Fruit fly (Drosophila melanogaster) whole organism, wandering third instar larva: Measurements from ENCODE around the gene EloA.

Experiments used
- Abd-B ChIP-seq: fragments of >200 bp; optimal IDR thresholded peaks from 2 replicates; lab custom pipeline; 2017; ENCODE audit warnings: missing biosample characterization, missing genetic modification characterization
- CG32264 ChIP-seq: fragments of 200-800 bp; sonication (Bioruptor generic); optimal IDR thresholded peaks from 2 replicates; lab custom pipeline; 2016; ENCODE audit warnings: missing biosample characterization, missing genetic modification characterization
- CG9705 ChIP-seq: fragments of 200-800 bp; sonication (Bioruptor generic); optimal IDR thresholded peaks from 2 replicates; lab custom pipeline; 2018; ENCODE audit warnings: missing biosample characterization, mild to moderate bottlenecking, missing genetic modification characterization
- CrebA ChIP-seq: fragments of 200-800 bp; sonication (Bioruptor generic); optimal IDR thresholded peaks from 2 replicates; lab custom pipeline; 2016; ENCODE audit warnings: missing biosample characterization, mild to moderate bottlenecking, missing genetic modification characterization, borderline replicate concordance
- Dfd ChIP-seq: fragments of >200 bp; optimal IDR thresholded peaks from 2 replicates; lab custom pipeline; 2017; ENCODE audit warnings: missing biosample characterization, missing genetic modification characterization
- Dif ChIP-seq: fragments of 200-275, 200-300 bp; sonication (Bioruptor generic); optimal IDR thresholded peaks from 2 replicates; lab custom pipeline; 2018; ENCODE audit warnings: missing biosample characterization, missing genetic modification characterization; ENCODE audit not compliant: partially characterized antibody
- GATAd ChIP-seq: sonication (Bioruptor generic); optimal IDR thresholded peaks from 2 replicates; lab custom pipeline; 2016; ENCODE audit warnings: missing biosample characterization, missing genetic modification characterization
- HLH106 ChIP-seq: fragments of 200-800 bp; optimal IDR thresholded peaks from 3 replicates; lab custom pipeline; 2019; ENCODE audit warnings: missing biosample characterization, mild to moderate bottlenecking, missing genetic modification characterization, moderate library complexity
- Hnf4 ChIP-seq: fragments of 200-800 bp; sonication (Bioruptor generic); optimal IDR thresholded peaks from 2 replicates; lab custom pipeline; 2016; ENCODE audit warnings: missing biosample characterization, mild to moderate bottlenecking, missing genetic modification characterization
- Hr78 ChIP-seq: fragments of >200 bp; optimal IDR thresholded peaks from 2 replicates; lab custom pipeline; 2017; ENCODE audit warnings: missing biosample characterization, missing genetic modification characterization
- Hr83 ChIP-seq: fragments of 200-300 bp; sonication (Bioruptor generic); optimal IDR thresholded peaks from 2 replicates; lab custom pipeline; 2016; ENCODE audit warnings: missing biosample characterization, mild to moderate bottlenecking, missing genetic modification characterization, moderate library complexity; ENCODE audit not compliant: poor library complexity, severe bottlenecking
- Jra ChIP-seq: sonication (Bioruptor generic); optimal IDR thresholded peaks from 2 replicates; lab custom pipeline; 2016; ENCODE audit warnings: missing biosample characterization, missing genetic modification characterization
- Mio ChIP-seq: sonication (Bioruptor generic); optimal IDR thresholded peaks from 2 replicates; lab custom pipeline; 2016; ENCODE audit warnings: missing biosample characterization, missing genetic modification characterization
- Myc ChIP-seq: fragments of >200 bp; optimal IDR thresholded peaks from 2 replicates; lab custom pipeline; 2017
- N ChIP-seq: fragments of >200 bp; optimal IDR thresholded peaks from 2 replicates; lab custom pipeline; 2018; ENCODE audit warnings: missing biosample characterization, missing external identifiers, missing genetic modification characterization
- OdsH ChIP-seq: fragments of 200-800 bp; sonication (Bioruptor generic); optimal IDR thresholded peaks from 2 replicates; lab custom pipeline; 2016; ENCODE audit warnings: missing biosample characterization, mild to moderate bottlenecking, missing genetic modification characterization
- Rel ChIP-seq, 2 experiments: fragments of 200-800 bp; sonication (Bioruptor generic) in 1 of 2; optimal IDR thresholded peaks; 2 replicates in 1 of 2; 3 replicates in 1 of 2; lab custom pipeline; 2016 to 2019; ENCODE audit warnings: mild to moderate bottlenecking in 2 of 2, missing biosample characterization in 2 of 2, missing genetic modification characterization in 2 of 2, moderate library complexity in 1 of 2
- Sp1 ChIP-seq: fragments of 200-800 bp; sonication (Bioruptor generic); optimal IDR thresholded peaks from 3 replicates; lab custom pipeline; 2019; ENCODE audit warnings: missing biosample characterization, mild to moderate bottlenecking, missing genetic modification characterization, moderate library complexity
- Vsx2 ChIP-seq: fragments of 200-300, 225-300 bp; sonication (Bioruptor generic); optimal IDR thresholded peaks from 2 replicates; lab custom pipeline; 2018; ENCODE audit warnings: missing biosample characterization, missing genetic modification characterization; ENCODE audit not compliant: partially characterized antibody
- br ChIP-seq: fragments of 200-800 bp; sonication (Bioruptor generic); optimal IDR thresholded peaks from 2 replicates; lab custom pipeline; 2016; ENCODE audit warnings: missing biosample characterization, missing genetic modification characterization
- brk ChIP-seq: fragments of 200-800 bp; sonication (Bioruptor generic); optimal IDR thresholded peaks from 2 replicates; lab custom pipeline; 2016; ENCODE audit warnings: missing biosample characterization, mild to moderate bottlenecking, missing genetic modification characterization
- dl ChIP-seq, 2 experiments: fragments of 175-275, 200-275 bp in 1 of 2; fragments of 200-275 bp in 1 of 2; sonication (Bioruptor generic); optimal IDR thresholded peaks; lab custom pipeline; 2018; ENCODE audit warnings: mild to moderate bottlenecking in 2 of 2, missing biosample characterization in 2 of 2, missing genetic modification characterization in 2 of 2, moderate library complexity in 2 of 2; ENCODE audit not compliant: partially characterized antibody in 2 of 2, insufficient read depth in 1 of 2
- dmrt93B ChIP-seq: fragments of 200-800 bp; sonication (Bioruptor generic); optimal IDR thresholded peaks from 2 replicates; lab custom pipeline; 2018; ENCODE audit warnings: missing biosample characterization, mild to moderate bottlenecking, missing genetic modification characterization
- dsf ChIP-seq: sonication (Bioruptor generic); optimal IDR thresholded peaks from 2 replicates; lab custom pipeline; 2016; ENCODE audit warnings: missing biosample characterization, missing genetic modification characterization, borderline replicate concordance
- ey ChIP-seq: fragments of 200-800 bp; sonication (Bioruptor generic); optimal IDR thresholded peaks from 2 replicates; lab custom pipeline; 2016; ENCODE audit warnings: missing biosample characterization, missing genetic modification characterization
- foxo ChIP-seq, 2 experiments: fragments of 200-800 bp; sonication (Bioruptor generic); optimal IDR thresholded peaks; 2 replicates in 1 of 2; 3 replicates in 1 of 2; lab custom pipeline; 2016 to 2017; ENCODE audit warnings: missing biosample characterization in 2 of 2, missing genetic modification characterization in 2 of 2
- fru ChIP-seq: fragments of 200-800 bp; sonication (Bioruptor generic); optimal IDR thresholded peaks from 3 replicates; lab custom pipeline; 2016; ENCODE audit warnings: missing biosample characterization, mild to moderate bottlenecking, missing genetic modification characterization
- h ChIP-seq: fragments of 200-800 bp; sonication (Bioruptor generic); optimal IDR thresholded peaks from 3 replicates; lab custom pipeline; 2016; ENCODE audit warnings: missing biosample characterization, mild to moderate bottlenecking, missing genetic modification characterization
- jim ChIP-seq: fragments of 175-275, 200-325 bp; sonication (Bioruptor generic); optimal IDR thresholded peaks from 2 replicates; lab custom pipeline; 2016; ENCODE audit warnings: missing biosample characterization, mild to moderate bottlenecking, missing genetic modification characterization
- lola ChIP-seq: fragments of >200 bp; optimal IDR thresholded peaks from 2 replicates; lab custom pipeline; 2017; ENCODE audit warnings: missing biosample characterization, missing genetic modification characterization
- pan ChIP-seq: fragments of >200 bp; optimal IDR thresholded peaks from 2 replicates; lab custom pipeline; 2017
- psq ChIP-seq: fragments of 200-800 bp; sonication (Bioruptor generic); optimal IDR thresholded peaks from 3 replicates; lab custom pipeline; 2017; ENCODE audit warnings: missing biosample characterization, mild to moderate bottlenecking, missing genetic modification characterization, moderate library complexity
- rgr ChIP-seq: fragments of 200-800 bp; sonication (Bioruptor generic); optimal IDR thresholded peaks from 3 replicates; lab custom pipeline; 2016; ENCODE audit warnings: missing biosample characterization, mild to moderate bottlenecking, missing genetic modification characterization
- sage ChIP-seq: fragments of 200-800 bp; sonication (Bioruptor generic); optimal IDR thresholded peaks from 2 replicates; lab custom pipeline; 2016; ENCODE audit warnings: missing biosample characterization, mild to moderate bottlenecking, missing genetic modification characterization
- sv ChIP-seq: fragments of 200-800 bp; sonication (Bioruptor generic); optimal IDR thresholded peaks from 3 replicates; lab custom pipeline; 2016; ENCODE audit warnings: missing biosample characterization, missing genetic modification characterization
- usp ChIP-seq: fragments of >200 bp; optimal IDR thresholded peaks from 2 replicates; lab custom pipeline; 2017; ENCODE audit warnings: missing biosample characterization, missing genetic modification characterization
- woc ChIP-seq: sonication (Bioruptor generic); optimal IDR thresholded peaks from 2 replicates; lab custom pipeline; 2016; ENCODE audit warnings: missing biosample characterization, mild to moderate bottlenecking, missing genetic modification characterization

EloA gene

dm6 chr3R:23210243-23211215 is 40.8 kb upstream of the EloA start:
- peak; percentile 61 for TF ChIP-seq h (GFP tag; lab: Kevin White, UChicago)
- TF ChIP-seq CG9705 (GFP tag; lab: Kevin White, UChicago): no peak
- TF ChIP-seq Jra (GFP tag; lab: Kevin White, UChicago): no peak
- TF ChIP-seq dl (GFP tag; optimal IDR thresholded peaks at IDR 0.05; lab: Kevin White, UChicago; ENCODE audit: insufficient read depth in 1 of 2, partially characterized antibody in 2 of 2): no peak
- TF ChIP-seq Abd-B (GFP tag; lab: Kevin White, UChicago): no peak
- no peak for TF ChIP-seq dmrt93B
- TF ChIP-seq jim (GFP tag; lab: Kevin White, UChicago): no peak
- no peak for TF ChIP-seq sv (GFP tag; lab: Kevin White, UChicago)
- no peak for TF ChIP-seq Myc (lab: Kevin White, UChicago)
- TF ChIP-seq rgr: peak; percentile 1
- no peak for TF ChIP-seq N
- TF ChIP-seq Dfd (GFP tag; lab: Kevin White, UChicago): no peak
- TF ChIP-seq Sp1 (GFP tag; lab: Kevin White, UChicago): no peak
- TF ChIP-seq CG32264: no peak
- TF ChIP-seq GATAd (GFP tag; lab: Kevin White, UChicago): no peak
- peak; percentile 7 for TF ChIP-seq Rel (GFP tag; optimal IDR thresholded peaks at IDR 0.05; lab: Kevin White, UChicago)
- TF ChIP-seq Rel (tag; optimal IDR thresholded peaks at IDR 0.05; lab: Kevin White, UChicago): peak; percentile 61
- peak; percentile 34 for TF ChIP-seq Hnf4 (GFP tag; lab: Kevin White, UChicago)
- TF ChIP-seq ey (GFP tag; lab: Kevin White, UChicago): peak; percentile 0
- TF ChIP-seq usp (GFP tag; lab: Kevin White, UChicago): no peak
- no peak for TF ChIP-seq fru (GFP tag; lab: Kevin White, UChicago)
- peak; percentile 31 for TF ChIP-seq Dif (GFP tag; lab: Kevin White, UChicago)
- TF ChIP-seq Mio: peak; percentile 32
- TF ChIP-seq Hr83 (GFP tag; lab: Kevin White, UChicago): peak; percentile 23
- peak in 1 of 2 experiments; percentile 19 for TF ChIP-seq foxo (GFP tag; optimal IDR thresholded peaks at IDR 0.05; lab: Kevin White, UChicago)
- peak; percentile 43 for TF ChIP-seq br
- TF ChIP-seq Hr78 (GFP tag; lab: Kevin White, UChicago): no peak
- no peak for TF ChIP-seq brk (GFP tag; lab: Kevin White, UChicago)
- TF ChIP-seq OdsH (GFP tag; lab: Kevin White, UChicago): no peak

dm6 chr3R:23211745-23212254 is 39.6 kb upstream of the EloA start:
- TF ChIP-seq CG9705 (GFP tag; lab: Kevin White, UChicago) (no peak), psq (peak; percentile 30), h (GFP tag; lab: Kevin White, UChicago) (peak; percentile 34), Sp1 (GFP tag; lab: Kevin White, UChicago) (peak; percentile 45), HLH106 (peak; percentile 24), foxo (GFP tag; optimal IDR thresholded peaks at IDR 0.05; lab: Kevin White, UChicago) (peak in 1 of 2 experiments; percentile 63), rgr (peak; percentile 16), CrebA (GFP tag; lab: Kevin White, UChicago) (no peak), Hnf4 (GFP tag; lab: Kevin White, UChicago) (no peak), lola (no peak), dsf (no peak), OdsH (GFP tag; lab: Kevin White, UChicago) (no peak), ey (GFP tag; lab: Kevin White, UChicago) (peak; percentile 32), Rel (GFP tag; optimal IDR thresholded peaks at IDR 0.05; lab: Kevin White, UChicago) (no peak), Rel (tag; optimal IDR thresholded peaks at IDR 0.05; lab: Kevin White, UChicago) (no peak), fru (GFP tag; lab: Kevin White, UChicago) (peak; percentile 62), jim (GFP tag; lab: Kevin White, UChicago) (no peak), sage (GFP tag; lab: Kevin White, UChicago) (no peak), woc (peak; percentile 43), dmrt93B (no peak), Abd-B (GFP tag; lab: Kevin White, UChicago) (no peak), Vsx2 (GFP tag; lab: Kevin White, UChicago) (no peak), sv (GFP tag; lab: Kevin White, UChicago) (peak; percentile 22), CG32264 (no peak), N (no peak), pan (no peak)
- TF ChIP-seq, all 38 proteins: peak for 10
